Worm (Caenorhabditis elegans) whole organism, early embryonic: Measurements from ENCODE around the gene phat-6.
A peak's percentile ranks its signal among the peaks of the same experiment; 100 is the strongest.

Experiments
- B0310.2 ChIP-seq: sonication (generic microtip); optimal IDR thresholded peaks from 2 replicates; lab custom pipeline; 2016; ENCODE audit warnings: mild to moderate bottlenecking, missing genetic modification characterization, missing compliant biosample characterization
- F13C5.2 ChIP-seq: sonication (generic microtip); optimal IDR thresholded peaks from 2 replicates; lab custom pipeline; 2017; ENCODE audit warnings: mild to moderate bottlenecking, missing genetic modification characterization, inconsistent platforms, missing compliant biosample characterization
- aly-1 ChIP-seq: sonication (generic microtip); optimal IDR thresholded peaks from 2 replicates; lab custom pipeline; 2016; ENCODE audit warnings: missing genetic modification characterization, missing compliant biosample characterization
- ama-1 ChIP-seq: fragments of 150-350 bp; optimal IDR thresholded peaks from 2 replicates; lab custom pipeline; 2014
- ceh-13 ChIP-seq: fragments of 200-800 bp; sonication (Bioruptor generic); optimal IDR thresholded peaks from 2 replicates; lab custom pipeline; 2018; ENCODE audit warnings: mild to moderate bottlenecking, missing genetic modification characterization, missing compliant biosample characterization
- ceh-36 ChIP-seq: sonication (generic microtip); optimal IDR thresholded peaks from 2 replicates; lab custom pipeline; 2016; ENCODE audit warnings: missing genetic modification characterization, inconsistent platforms, missing compliant biosample characterization
- ets-7 ChIP-seq: sonication (generic microtip); optimal IDR thresholded peaks from 2 replicates; lab custom pipeline; 2016; ENCODE audit warnings: missing genotype, missing genetic modification characterization, missing compliant biosample characterization
- flt-1 ChIP-seq: fragments of 200-800 bp; sonication (Bioruptor generic); IDR thresholded peaks from 2 replicates; pipeline ENCODE4 v1.3.6; 2022; ENCODE audit warnings: missing genetic modification characterization, missing compliant biosample characterization
- hmbx-1 ChIP-seq: sonication (generic microtip); optimal IDR thresholded peaks from 2 replicates; lab custom pipeline; 2016; ENCODE audit warnings: mild to moderate bottlenecking, missing genetic modification characterization, missing compliant biosample characterization
- hmg-4 ChIP-seq: fragments of 200-800 bp; sonication (Bioruptor generic); optimal IDR thresholded peaks from 2 replicates; lab custom pipeline; 2018; ENCODE audit warnings: mild to moderate bottlenecking, missing genetic modification characterization, missing compliant biosample characterization
- hnd-1 ChIP-seq: sonication (generic microtip); optimal IDR thresholded peaks from 2 replicates; lab custom pipeline; 2016; ENCODE audit warnings: missing genetic modification characterization, missing compliant biosample characterization
- pes-1 ChIP-seq: fragments of 200-800 bp; sonication (Bioruptor generic); IDR thresholded peaks from 2 replicates; pipeline ENCODE4 v1.3.6; 2022; ENCODE audit warnings: missing genetic modification reagents, missing genetic modification characterization, missing compliant biosample characterization
- scrt-1 ChIP-seq: fragments of 200-800 bp; sonication (Bioruptor generic); IDR thresholded peaks from 2 replicates; pipeline ENCODE4 v1.3.6; 2022; ENCODE audit warnings: missing genetic modification characterization, missing compliant biosample characterization
- sea-1 ChIP-seq: fragments of 200-800 bp; sonication (Bioruptor generic); conservative IDR thresholded peaks from 2 replicates; pipeline ENCODE4 v1.3.6; 2022; ENCODE audit warnings: missing genetic modification characterization, missing compliant biosample characterization
- tbx-11 ChIP-seq: fragments of 200-800 bp; sonication (Bioruptor generic); IDR thresholded peaks from 2 replicates; pipeline ENCODE4 v1.3.6; 2022; ENCODE audit warnings: missing genetic modification characterization, missing compliant biosample characterization
- tbx-37 ChIP-seq: fragments of 200-800 bp; sonication (Bioruptor generic); conservative IDR thresholded peaks from 2 replicates; pipeline ENCODE4 v1.3.6; 2022; ENCODE audit warnings: missing genetic modification reagents, missing genetic modification characterization, missing compliant biosample characterization
- tra-4 ChIP-seq: sonication (generic microtip); optimal IDR thresholded peaks from 2 replicates; lab custom pipeline; 2017; ENCODE audit warnings: missing genetic modification characterization, missing compliant biosample characterization

The phat-6 gene

ce11 chrX:15222789-15223188, 28.6 kb upstream of the phat-6 start:
- TF ChIP-seq hmg-4 (GFP tag; lab: Kevin White, UChicago), result no peak
- TF ChIP-seq tbx-11 (GFP tag; lab: Robert Waterston, UW), result no peak
- TF ChIP-seq aly-1 (tag; lab: Kevin White, UChicago), result no peak
- TF ChIP-seq sea-1 (GFP tag; lab: Robert Waterston, UW), result no peak
- no peak for TF ChIP-seq ets-7
- TF ChIP-seq B0310.2 (tag; lab: Kevin White, UChicago), result no peak
- no peak for TF ChIP-seq ama-1 (lab: Kevin White, UChicago)
- TF ChIP-seq ceh-36 (tag; lab: Kevin White, UChicago), result no peak
- no peak for TF ChIP-seq ceh-13 (GFP tag; lab: Kevin White, UChicago)
- no peak for TF ChIP-seq tbx-37 (GFP tag; lab: Robert Waterston, UW)
- no peak for TF ChIP-seq pes-1 (GFP tag; lab: Robert Waterston, UW)
- no peak for TF ChIP-seq scrt-1 (GFP tag; lab: Robert Waterston, UW)
- TF ChIP-seq flt-1 (GFP tag; lab: Robert Waterston, UW), result no peak
- TF ChIP-seq F13C5.2 (tag; lab: Kevin White, UChicago), result no peak
- no peak for TF ChIP-seq tra-4 (tag; lab: Kevin White, UChicago)
- no peak for TF ChIP-seq hnd-1 (tag; lab: Kevin White, UChicago)
- TF ChIP-seq hmbx-1, result no peak

ce11 chrX:15221865-15222551, 27.8 kb upstream of the phat-6 start:
- TF ChIP-seq tra-4 (tag; lab: Kevin White, UChicago) (no peak), aly-1 (tag; lab: Kevin White, UChicago) (no peak), F13C5.2 (tag; lab: Kevin White, UChicago) (no peak), hmg-4 (GFP tag; lab: Kevin White, UChicago) (no peak), B0310.2 (tag; lab: Kevin White, UChicago) (no peak), tbx-11 (GFP tag; lab: Robert Waterston, UW) (no peak), ama-1 (lab: Kevin White, UChicago) (no peak), ceh-36 (tag; lab: Kevin White, UChicago) (no peak), hnd-1 (tag; lab: Kevin White, UChicago) (no peak), ceh-13 (GFP tag; lab: Kevin White, UChicago) (no peak)

ce11 chrX:15221107-15221506, 26.9 kb upstream of the phat-6 start:
- TF ChIP-seq pes-1 (GFP tag; lab: Robert Waterston, UW), result 0 out of 2 replicates have a peak, but pooled peaks have one; percentile 32
- no peak for TF ChIP-seq F13C5.2 (tag; lab: Kevin White, UChicago)

- TF ChIP-seq hnd-1 (tag; lab: Kevin White, UChicago), result no peak
These were observed 21.1 kb upstream of the phat-6 start for ce11 chrX:15215272-15215671.

ce11 chrX:15213182-15213829, 19.1 kb upstream of the phat-6 start, which contains the start of the genes H03A11.13 and famk-1:
Gene H03A11.13, minus strand, starts transcription at chrX:15213232.
Gene famk-1, minus strand, starts transcription at chrX:15213259.
- TF ChIP-seq scrt-1 (GFP tag; lab: Robert Waterston, UW), result no peak
- TF ChIP-seq pes-1 (GFP tag; lab: Robert Waterston, UW), result no peak
- no peak for TF ChIP-seq ets-7
- TF ChIP-seq ceh-13 (GFP tag; lab: Kevin White, UChicago), result no peak
- TF ChIP-seq tbx-37 (GFP tag; lab: Robert Waterston, UW), result no peak
- TF ChIP-seq aly-1 (tag; lab: Kevin White, UChicago), result no peak
- no peak for TF ChIP-seq hmbx-1
- TF ChIP-seq sea-1 (GFP tag; lab: Robert Waterston, UW), result no peak
- no peak for TF ChIP-seq hmg-4 (GFP tag; lab: Kevin White, UChicago)

- peak; percentile 36; the same call in 1 of the 2 replicates for TF ChIP-seq flt-1 (GFP tag; lab: Robert Waterston, UW)
- peak; percentile 70; the same call in 1 of the 2 replicates for TF ChIP-seq sea-1 (GFP tag; lab: Robert Waterston, UW)
- TF ChIP-seq ceh-36 (tag; lab: Kevin White, UChicago), result no peak
- 0 out of 2 replicates have a peak, but pooled peaks have one; percentile 55 for TF ChIP-seq tbx-11 (GFP tag; lab: Robert Waterston, UW)
- 0 out of 2 replicates have a peak, but pooled peaks have one; percentile 43 for TF ChIP-seq tbx-37 (GFP tag; lab: Robert Waterston, UW)
- TF ChIP-seq pes-1 (GFP tag; lab: Robert Waterston, UW), result peak; percentile 70
- no peak for TF ChIP-seq hmg-4 (GFP tag; lab: Kevin White, UChicago)
These were observed 6.5 kb upstream of the phat-6 start for ce11 chrX:15200720-15201119.

ce11 chrX:15200146-15200545, 6.0 kb upstream of the phat-6 start:
- no peak for TF ChIP-seq aly-1 (tag; lab: Kevin White, UChicago)
- no peak for TF ChIP-seq hmg-4 (GFP tag; lab: Kevin White, UChicago)

- no peak for TF ChIP-seq aly-1 (tag; lab: Kevin White, UChicago)
- TF ChIP-seq sea-1 (GFP tag; lab: Robert Waterston, UW), result no peak
- TF ChIP-seq flt-1 (GFP tag; lab: Robert Waterston, UW), result no peak
- no peak for TF ChIP-seq tra-4 (tag; lab: Kevin White, UChicago)
- no peak for TF ChIP-seq hmg-4 (GFP tag; lab: Kevin White, UChicago)
- TF ChIP-seq pes-1 (GFP tag; lab: Robert Waterston, UW), result no peak
- TF ChIP-seq scrt-1 (GFP tag; lab: Robert Waterston, UW), result no peak
- TF ChIP-seq tbx-37 (GFP tag; lab: Robert Waterston, UW), result no peak
- no peak for TF ChIP-seq tbx-11 (GFP tag; lab: Robert Waterston, UW)
- no peak for TF ChIP-seq B0310.2 (tag; lab: Kevin White, UChicago)
- TF ChIP-seq hnd-1 (tag; lab: Kevin White, UChicago), result no peak
- no peak for TF ChIP-seq ama-1 (lab: Kevin White, UChicago)
- TF ChIP-seq ceh-13 (GFP tag; lab: Kevin White, UChicago), result no peak
These were observed 4.9 kb upstream of the phat-6 start, which contains the start of gene snt-7 for ce11 chrX:15199052-15199451. Gene snt-7, minus strand, starts transcription at chrX:15199152.
